Worm (Caenorhabditis elegans) whole organism, L4/young adult: ENCODE results near the gene Y67D8B.5.
"Not testable (repeated sequence)": the region's sequence is repeated elsewhere in the genome, so short reads cannot be mapped to it uniquely, and the experiment has no call there.

Source experiments
- W03F9.2 ChIP-seq: fragments of 150-350 bp; optimal IDR thresholded peaks from 2 replicates; lab custom pipeline; 2014; ENCODE audit warnings: missing biosample characterization, missing genetic modification characterization
- dao-5 ChIP-seq: sonication (generic microtip); optimal IDR thresholded peaks from 2 replicates; lab custom pipeline; 2016; ENCODE audit warnings: missing genotype, missing genetic modification characterization, moderate library complexity, missing compliant biosample characterization
- him-1 ChIP-seq: sonication (generic microtip); optimal IDR thresholded peaks from 2 replicates; lab custom pipeline; 2016; ENCODE audit warnings: missing genotype, missing genetic modification reagents, missing genetic modification characterization, missing compliant biosample characterization

Y67D8B.5 gene

ce11 chrIV:3202111-3202510 is at the start of gene Y67D8B.5, which contains the start of gene Y67D8B.3:
TSS of gene Y67D8B.5 (plus strand) at chrIV:3202343.
TSS of gene Y67D8B.3 (minus strand) at chrIV:3202211.
- TF ChIP-seq dao-5 (tag; lab: Kevin White, UChicago) (no peak), W03F9.2 (no peak), him-1 (tag; lab: Kevin White, UChicago) (no peak)

ce11 chrIV:3158175-3158574 is 44.0 kb upstream of the Y67D8B.5 start:
- TF ChIP-seq him-1 (tag; lab: Kevin White, UChicago) (no peak), W03F9.2 (no peak), dao-5 (tag; lab: Kevin White, UChicago) (no peak)

ce11 chrIV:3160785-3161184 is 41.4 kb upstream of the Y67D8B.5 start:
- TF ChIP-seq W03F9.2: peak; percentile 67
- TF ChIP-seq him-1 (tag; lab: Kevin White, UChicago): peak; percentile 94
- peak; percentile 15 for TF ChIP-seq dao-5 (tag; lab: Kevin White, UChicago)

- peak; percentile 15 for TF ChIP-seq him-1 (tag; lab: Kevin White, UChicago)
- TF ChIP-seq dao-5 (tag; lab: Kevin White, UChicago): no peak
- no peak for TF ChIP-seq W03F9.2
Measured at ce11 chrIV:3163562-3163961, 38.6 kb upstream of the Y67D8B.5 start.

ce11 chrIV:3165365-3165764 is 36.8 kb upstream of the Y67D8B.5 start:
- TF ChIP-seq dao-5 (tag; lab: Kevin White, UChicago) (no peak), W03F9.2 (no peak), him-1 (tag; lab: Kevin White, UChicago) (no peak)

- TF ChIP-seq him-1 (tag; lab: Kevin White, UChicago) (no peak), W03F9.2 (no peak), dao-5 (tag; lab: Kevin White, UChicago) (no peak)
Measured at ce11 chrIV:3166896-3167295, 35.2 kb upstream of the Y67D8B.5 start.

ce11 chrIV:3168656-3169216 is 33.4 kb upstream of the Y67D8B.5 start:
- no peak for TF ChIP-seq W03F9.2
- no peak for TF ChIP-seq him-1 (tag; lab: Kevin White, UChicago)
- no peak for TF ChIP-seq dao-5 (tag; lab: Kevin White, UChicago)

ce11 chrIV:3172510-3172909 is 29.6 kb upstream of the Y67D8B.5 start, which contains the start of gene Y67D8B.1:
TSS of gene Y67D8B.1 (minus strand) at chrIV:3172610.
- TF ChIP-seq him-1 (tag; lab: Kevin White, UChicago); W03F9.2; dao-5 (tag; lab: Kevin White, UChicago): not testable (repeated sequence)

ce11 chrIV:3176067-3176758 is 25.9 kb upstream of the Y67D8B.5 start, which contains the start of gene nlp-81:
TSS of gene nlp-81 (minus strand) at chrIV:3176117.
- TF ChIP-seq W03F9.2: no peak
- no peak for TF ChIP-seq him-1 (tag; lab: Kevin White, UChicago)
- no peak for TF ChIP-seq dao-5 (tag; lab: Kevin White, UChicago)

ce11 chrIV:3182920-3183319 is 19.2 kb upstream of the Y67D8B.5 start:
- no peak for TF ChIP-seq W03F9.2

ce11 chrIV:3191466-3191865 is 10.7 kb upstream of the Y67D8B.5 start, which contains the start of gene Y67D8B.2:
TSS of gene Y67D8B.2 (minus strand) at chrIV:3191566.
- TF ChIP-seq him-1 (tag; lab: Kevin White, UChicago) (no peak), dao-5 (tag; lab: Kevin White, UChicago) (no peak), W03F9.2 (no peak)

- TF ChIP-seq him-1 (tag; lab: Kevin White, UChicago): no peak
- TF ChIP-seq W03F9.2: no peak
- no peak for TF ChIP-seq dao-5 (tag; lab: Kevin White, UChicago)
Measured at ce11 chrIV:3196367-3196766, 5.8 kb upstream of the Y67D8B.5 start.

ce11 chrIV:3199041-3199440 is 3.1 kb upstream of the Y67D8B.5 start:
- no peak for TF ChIP-seq him-1 (tag; lab: Kevin White, UChicago)
- no peak for TF ChIP-seq W03F9.2

ce11 chrIV:3211929-3212328 is 9.8 kb downstream of the Y67D8B.5 start:
- TF ChIP-seq him-1 (tag; lab: Kevin White, UChicago) (no peak), dao-5 (tag; lab: Kevin White, UChicago) (no peak), W03F9.2 (no peak)
